Fruit fly (Drosophila melanogaster) whole organism, adult: ENCODE measurements around the gene Tim17a2.

Experiments used
- CG11617 ChIP-seq: fragments of 200-800 bp; sonication (Bioruptor generic); optimal IDR thresholded peaks from 2 replicates; lab custom pipeline; 2017; ENCODE audit warnings: mild to moderate bottlenecking, missing biosample characterization, missing genetic modification reagents, missing genetic modification characterization
- CG14711 ChIP-seq: fragments of 200-800 bp; sonication (Bioruptor generic); optimal IDR thresholded peaks from 2 replicates; lab custom pipeline; 2018; ENCODE audit warnings: missing biosample characterization, mild to moderate bottlenecking, missing genetic modification characterization, moderate library complexity
- CG33017 ChIP-seq: fragments of 200-800 bp; sonication (Bioruptor generic); optimal IDR thresholded peaks from 2 replicates; lab custom pipeline; 2018; ENCODE audit warnings: missing biosample characterization, mild to moderate bottlenecking, missing genetic modification characterization, moderate library complexity
- CG5204 ChIP-seq: fragments of 200-800 bp; sonication (Bioruptor generic); optimal IDR thresholded peaks from 2 replicates; lab custom pipeline; 2016; ENCODE audit warnings: missing biosample characterization, missing genetic modification characterization
- Mnt ChIP-seq: fragments of 200-800 bp; sonication (Bioruptor generic); optimal IDR thresholded peaks from 2 replicates; lab custom pipeline; 2016; ENCODE audit warnings: missing biosample characterization, mild to moderate bottlenecking, missing genetic modification characterization
- bab1 ChIP-seq: fragments of 200-800 bp; sonication (Bioruptor generic); optimal IDR thresholded peaks from 3 replicates; lab custom pipeline; 2019; ENCODE audit warnings: missing biosample characterization, mild to moderate bottlenecking, missing genetic modification characterization, moderate library complexity
- cnc ChIP-seq, 2 experiments: fragments of >200 bp; optimal IDR thresholded peaks; 2 replicates each; lab custom pipeline; 2017
- pad ChIP-seq: fragments of 200-800 bp; sonication (Bioruptor generic); optimal IDR thresholded peaks from 3 replicates; lab custom pipeline; 2017; ENCODE audit warnings: missing biosample characterization, missing genetic modification characterization, mild to moderate bottlenecking, moderate library complexity, missing genetic modification reagents
- tj ChIP-seq: fragments of 200-800 bp; sonication (Bioruptor generic); optimal IDR thresholded peaks from 3 replicates; lab custom pipeline; 2017; ENCODE audit warnings: missing biosample characterization, mild to moderate bottlenecking, missing genetic modification characterization, moderate library complexity
- toe ChIP-seq: fragments of 200-800 bp; sonication (Bioruptor generic); optimal IDR thresholded peaks from 2 replicates; lab custom pipeline; 2016; ENCODE audit warnings: missing biosample characterization, missing genetic modification characterization

DNA sequence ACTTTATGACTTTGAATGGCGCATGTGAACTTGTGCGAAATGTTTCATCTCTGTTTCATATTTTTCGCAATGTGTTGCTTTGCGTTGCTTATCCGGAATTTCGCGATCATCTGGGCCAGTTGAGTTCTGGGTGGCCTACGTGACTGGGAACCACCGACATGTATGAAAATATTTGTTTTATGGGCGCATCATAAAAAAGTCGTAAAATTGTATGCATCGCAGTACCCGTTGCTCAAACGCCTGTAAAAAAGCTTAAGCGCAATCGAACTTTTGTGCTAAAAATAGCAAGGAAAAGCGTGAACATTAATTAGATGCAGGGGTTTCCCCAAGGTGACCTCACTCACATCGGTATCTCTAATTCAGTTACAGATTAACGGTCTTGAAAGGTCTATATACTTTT, 3.8 kb upstream of the Tim17a2 start:
- TF ChIP-seq tj, result no peak
- no peak for TF ChIP-seq toe (GFP tag; lab: Kevin White, UChicago)
- no peak for TF ChIP-seq bab1 (GFP tag; lab: Kevin White, UChicago)
- TF ChIP-seq Mnt (GFP tag; lab: Kevin White, UChicago), result no peak
- no peak for TF ChIP-seq CG5204 (GFP tag; lab: Kevin White, UChicago)
- no peak for TF ChIP-seq cnc (optimal IDR thresholded peaks at IDR 0.05; lab: Kevin White, UChicago)
- TF ChIP-seq pad (GFP tag; lab: Kevin White, UChicago), result no peak
- no peak for TF ChIP-seq CG33017 (tag; lab: Kevin White, UChicago)
- TF ChIP-seq CG11617 (GFP tag; lab: Kevin White, UChicago), result no peak
- TF ChIP-seq CG14711 (tag; lab: Kevin White, UChicago), result no peak
